Fruit fly (Drosophila melanogaster) S2 (cell line): ENCODE measurements around the gene CtsL4.

Experiments
- CG8478 ChIP-seq: fragments of >200 bp; optimal IDR thresholded peaks from 2 replicates; lab custom pipeline; 2018
- CTCF ChIP-seq, 2 experiments: fragments of >200 bp; optimal IDR thresholded peaks; 2 replicates each; lab custom pipeline; 2018

dm6 chr2L:10393467-10393866 is 37.1 kb upstream of the CtsL4 start:
- no peak for TF ChIP-seq CG8478 (lab: Kevin White, UChicago)
- TF ChIP-seq CTCF (optimal IDR thresholded peaks at IDR 0.05; lab: Kevin White, UChicago) = no peak
